Fruit fly (Drosophila melanogaster) whole organism, prepupa: ENCODE measurements around the gene upSET.
A peak's percentile ranks its signal among the peaks of the same experiment; 100 is the strongest.

Source experiments
- CG10631 ChIP-seq: fragments of 200-800 bp; sonication (Bioruptor generic); optimal IDR thresholded peaks from 2 replicates; lab custom pipeline; 2016; ENCODE audit warnings: missing biosample characterization, missing genetic modification characterization
- CG10669 ChIP-seq: fragments of 200-800 bp; sonication (Bioruptor generic); optimal IDR thresholded peaks from 3 replicates; lab custom pipeline; 2018; ENCODE audit warnings: missing biosample characterization, mild to moderate bottlenecking, missing genetic modification characterization, moderate library complexity
- CG11294 ChIP-seq: fragments of 200-800 bp; sonication (Bioruptor generic); IDR thresholded peaks from 2 replicates; pipeline ENCODE4 v1.3.6; 2022; ENCODE audit warnings: missing biosample characterization, missing genetic modification characterization
- CG11762 ChIP-seq: fragments of 200-800 bp; sonication (Bioruptor generic); optimal IDR thresholded peaks from 3 replicates; lab custom pipeline; 2016; ENCODE audit warnings: missing biosample characterization, missing genetic modification characterization; ENCODE audit not compliant: insufficient read depth
- CG11902 ChIP-seq: fragments of 200-800 bp; sonication (Bioruptor generic); optimal IDR thresholded peaks from 3 replicates; lab custom pipeline; 2016; ENCODE audit warnings: missing biosample characterization, missing genetic modification characterization
- CG15336 ChIP-seq: fragments of 200-800 bp; sonication (Bioruptor generic); IDR thresholded peaks from 2 replicates; pipeline ENCODE4 v1.3.6; 2022; ENCODE audit warnings: missing biosample characterization, missing genetic modification characterization
- CG1621 ChIP-seq: fragments of 200-800 bp; sonication (Bioruptor generic); optimal IDR thresholded peaks from 3 replicates; lab custom pipeline; 2018; ENCODE audit warnings: missing biosample characterization, mild to moderate bottlenecking, missing genetic modification characterization
- CG16779 ChIP-seq: fragments of 200-800 bp; sonication (Bioruptor generic); optimal IDR thresholded peaks from 3 replicates; lab custom pipeline; 2017; ENCODE audit warnings: missing biosample characterization, mild to moderate bottlenecking, missing genetic modification characterization
- CG31627 ChIP-seq: fragments of 200-800 bp; sonication (Bioruptor generic); optimal IDR thresholded peaks from 3 replicates; lab custom pipeline; 2016; ENCODE audit warnings: missing biosample characterization, missing genetic modification characterization
- CG32006 ChIP-seq: fragments of 200-800 bp; sonication (Bioruptor generic); optimal IDR thresholded peaks from 3 replicates; lab custom pipeline; 2017; ENCODE audit warnings: missing biosample characterization, mild to moderate bottlenecking, missing genetic modification characterization
- CG3919 ChIP-seq: fragments of 200-800 bp; sonication (Bioruptor generic); optimal IDR thresholded peaks from 3 replicates; lab custom pipeline; 2016; ENCODE audit warnings: missing biosample characterization, missing genetic modification characterization
- CG6163 ChIP-seq: fragments of 200-800 bp; sonication (Bioruptor generic); IDR thresholded peaks from 3 replicates; pipeline ENCODE4 v1.3.6; 2022; ENCODE audit warnings: missing biosample characterization, missing genetic modification characterization
- CG6276 ChIP-seq: fragments of 200-800 bp; sonication (Bioruptor generic); optimal IDR thresholded peaks from 2 replicates; lab custom pipeline; 2017; ENCODE audit warnings: missing biosample characterization, mild to moderate bottlenecking, missing genetic modification characterization
- CG6792 ChIP-seq: fragments of 200-800 bp; sonication (Bioruptor generic); optimal IDR thresholded peaks from 3 replicates; lab custom pipeline; 2016; ENCODE audit warnings: missing biosample characterization, missing genetic modification characterization
- CG6808 ChIP-seq: fragments of 200-800 bp; sonication (Bioruptor generic); optimal IDR thresholded peaks from 3 replicates; lab custom pipeline; 2017; ENCODE audit warnings: missing biosample characterization, missing genetic modification characterization, mild to moderate bottlenecking, moderate library complexity, missing genetic modification reagents
- CG6854 ChIP-seq: fragments of 200-800 bp; sonication (Bioruptor generic); optimal IDR thresholded peaks from 2 replicates; lab custom pipeline; 2017; ENCODE audit warnings: missing biosample characterization, mild to moderate bottlenecking, missing genetic modification characterization
- CG7368 ChIP-seq: fragments of 200-800 bp; sonication (Bioruptor generic); optimal IDR thresholded peaks from 3 replicates; lab custom pipeline; 2016; ENCODE audit warnings: missing biosample characterization, missing genetic modification characterization
- CG8119 ChIP-seq: fragments of 200-800 bp; sonication (Bioruptor generic); IDR thresholded peaks from 3 replicates; pipeline ENCODE4 v1.3.6; 2022; ENCODE audit warnings: missing biosample characterization, missing genetic modification characterization
- CG8632 ChIP-seq: fragments of 200-800 bp; sonication (Bioruptor generic); optimal IDR thresholded peaks from 3 replicates; lab custom pipeline; 2016; ENCODE audit warnings: missing biosample characterization, missing genetic modification characterization
- CG9139 ChIP-seq: fragments of 200-800 bp; sonication (Bioruptor generic); optimal IDR thresholded peaks from 3 replicates; lab custom pipeline; 2017; ENCODE audit warnings: missing biosample characterization, mild to moderate bottlenecking, missing genetic modification characterization
- Eip75B ChIP-seq: fragments of 200-800 bp; sonication (Bioruptor generic); optimal IDR thresholded peaks from 3 replicates; lab custom pipeline; 2016; ENCODE audit warnings: missing biosample characterization, missing genetic modification characterization
- Eip78C ChIP-seq: fragments of 200-800 bp; sonication (Bioruptor generic); peaks from one replicate; lab custom pipeline; 2016; ENCODE audit warnings: missing biosample characterization, missing genetic modification characterization
- Ets96B ChIP-seq: fragments of 200-800 bp; optimal IDR thresholded peaks from 2 replicates; lab custom pipeline; 2019; ENCODE audit warnings: missing biosample characterization, mild to moderate bottlenecking, missing genetic modification characterization, moderate library complexity
- Gug ChIP-seq: fragments of 200-800 bp; sonication (Bioruptor generic); IDR thresholded peaks from 2 replicates; pipeline ENCODE4 v1.3.6; 2022; ENCODE audit warnings: missing biosample characterization, missing genetic modification characterization
- Hr38 ChIP-seq: sonication (Bioruptor generic); optimal IDR thresholded peaks from 2 replicates; lab custom pipeline; 2016; ENCODE audit warnings: missing biosample characterization, missing genetic modification characterization
- Hr4 ChIP-seq: fragments of 200-800 bp; sonication (Bioruptor generic); optimal IDR thresholded peaks from 3 replicates; lab custom pipeline; 2016; ENCODE audit warnings: missing biosample characterization, missing genetic modification characterization
- Lpt ChIP-seq: fragments of 200-800 bp; sonication (Bioruptor generic); optimal IDR thresholded peaks from 3 replicates; lab custom pipeline; 2016; ENCODE audit warnings: missing biosample characterization, missing genetic modification characterization
- Met ChIP-seq: fragments of 200-800 bp; sonication (Bioruptor generic); optimal IDR thresholded peaks from 3 replicates; lab custom pipeline; 2016; ENCODE audit warnings: missing biosample characterization, missing genetic modification characterization
- OdsH ChIP-seq: fragments of 200-800 bp; sonication (Bioruptor generic); optimal IDR thresholded peaks from 3 replicates; lab custom pipeline; 2016; ENCODE audit warnings: missing biosample characterization, missing genetic modification characterization
- Smox ChIP-seq: fragments of 200-800 bp; sonication (Bioruptor generic); optimal IDR thresholded peaks from 3 replicates; lab custom pipeline; 2016; ENCODE audit warnings: missing biosample characterization, missing genetic modification characterization
- Sox102F ChIP-seq: fragments of 200-800 bp; sonication (Bioruptor generic); optimal IDR thresholded peaks from 2 replicates; lab custom pipeline; 2016; ENCODE audit warnings: missing biosample characterization, mild to moderate bottlenecking, missing genetic modification characterization
- Sox15 ChIP-seq: fragments of 200-800 bp; sonication (Bioruptor generic); optimal IDR thresholded peaks from 3 replicates; lab custom pipeline; 2016; ENCODE audit warnings: missing biosample characterization, missing genetic modification characterization
- achi ChIP-seq: fragments of 200-800 bp; sonication (Bioruptor generic); optimal IDR thresholded peaks from 3 replicates; lab custom pipeline; 2016; ENCODE audit warnings: missing biosample characterization, missing genetic modification characterization
- dac ChIP-seq: fragments of 200-800 bp; sonication (Bioruptor generic); optimal IDR thresholded peaks from 2 replicates; lab custom pipeline; 2017; ENCODE audit warnings: missing biosample characterization, mild to moderate bottlenecking, missing genetic modification characterization
- eg ChIP-seq: fragments of 200-800 bp; sonication (Bioruptor generic); IDR thresholded peaks from 3 replicates; pipeline ENCODE4 v1.3.6; 2022; ENCODE audit warnings: missing biosample characterization, missing genetic modification characterization
- fd59A ChIP-seq: fragments of 200-800 bp; sonication (Bioruptor generic); optimal IDR thresholded peaks from 2 replicates; lab custom pipeline; 2017; ENCODE audit warnings: missing biosample characterization, mild to moderate bottlenecking, missing genetic modification characterization, missing genetic modification reagents
- fkh ChIP-seq: fragments of 200-800 bp; sonication (Bioruptor generic); optimal IDR thresholded peaks from 3 replicates; lab custom pipeline; 2017; ENCODE audit warnings: missing biosample characterization, mild to moderate bottlenecking, missing genetic modification characterization, moderate library complexity
- lz ChIP-seq: fragments of 200-800 bp; sonication (Bioruptor generic); optimal IDR thresholded peaks from 3 replicates; lab custom pipeline; 2016; ENCODE audit warnings: missing biosample characterization, missing genetic modification characterization
- net ChIP-seq: fragments of 200-800 bp; sonication (Bioruptor generic); optimal IDR thresholded peaks from 3 replicates; lab custom pipeline; 2016; ENCODE audit warnings: missing biosample characterization, missing genetic modification characterization
- pdm3 ChIP-seq: fragments of 200-800 bp; sonication (Bioruptor generic); optimal IDR thresholded peaks from 3 replicates; lab custom pipeline; 2016; ENCODE audit warnings: missing biosample characterization, missing genetic modification characterization
- ss ChIP-seq, 2 experiments: fragments of 200-800 bp; sonication (Bioruptor generic); optimal IDR thresholded peaks; 2 replicates in 1 of 2; 3 replicates in 1 of 2; lab custom pipeline; 2017 to 2018; ENCODE audit warnings: mild to moderate bottlenecking in 2 of 2, missing biosample characterization in 2 of 2, missing genetic modification characterization in 2 of 2, moderate library complexity in 1 of 2
- svp ChIP-seq: fragments of 200-800 bp; sonication (Bioruptor generic); peaks from one replicate; lab custom pipeline; 2016; ENCODE audit warnings: missing biosample characterization, missing genetic modification characterization

upSET gene

dm6 chr3L:14036867-14037313 lies 35.0 kb downstream of the upSET start, which contains the start of gene Hsp110 (continued):
- TF ChIP-seq pdm3 (GFP tag; lab: Kevin White, UChicago) (no peak), OdsH (GFP tag; lab: Kevin White, UChicago) (no peak), Lpt (no peak), CG3919 (GFP tag; lab: Kevin White, UChicago) (no peak), net (no peak), Eip75B (peak; percentile 6), CG6276 (GFP tag; lab: Kevin White, UChicago) (no peak), svp (GFP tag; lab: Kevin White, UChicago) (peak; percentile 53), CG6792 (no peak), Hr38 (GFP tag; lab: Kevin White, UChicago) (no peak), Ets96B (peak; percentile 9), Sox102F (GFP tag; lab: Kevin White, UChicago) (peak; percentile 27), CG10631 (GFP tag; lab: Kevin White, UChicago) (no peak), Hr4 (peak; percentile 16), Eip78C (peak; percentile 71), CG32006 (GFP tag; lab: Kevin White, UChicago) (no peak), Smox (GFP tag; lab: Kevin White, UChicago) (no peak), dac (GFP tag; lab: Kevin White, UChicago) (no peak), CG11762 (GFP tag; lab: Kevin White, UChicago) (no peak), CG6854 (GFP tag; lab: Kevin White, UChicago) (peak; percentile 56), CG31627 (GFP tag; lab: Kevin White, UChicago) (peak; percentile 19), CG7368 (GFP tag; lab: Kevin White, UChicago) (no peak), CG16779 (tag; lab: Kevin White, UChicago) (peak; percentile 49), CG10669 (GFP tag; lab: Kevin White, UChicago) (no peak), lz (peak; percentile 27), Sox15 (GFP tag; lab: Kevin White, UChicago) (no peak), CG8119 (no peak), CG11902 (GFP tag; lab: Kevin White, UChicago) (no peak), Met (GFP tag; lab: Kevin White, UChicago) (no peak), fd59A (GFP tag; lab: Kevin White, UChicago) (no peak), CG15336 (GFP tag; lab: Robert Waterston, UW) (no peak), CG8632 (no peak), Gug (GFP tag; lab: Robert Waterston, UW) (no peak), CG6163 (GFP tag; lab: Robert Waterston, UW) (no peak)

- TF ChIP-seq achi (GFP tag; lab: Kevin White, UChicago) (peak; percentile 90), CG1621 (tag; lab: Kevin White, UChicago) (no peak), Eip75B (no peak), CG6163 (GFP tag; lab: Robert Waterston, UW) (0 out of 3 replicates have a peak, but pooled peaks have one; percentile 33), CG31627 (GFP tag; lab: Kevin White, UChicago) (peak; percentile 1), CG15336 (GFP tag; lab: Robert Waterston, UW) (0 out of 2 replicates have a peak, but pooled peaks have one; percentile 17), CG9139 (GFP tag; lab: Kevin White, UChicago) (no peak), CG6854 (GFP tag; lab: Kevin White, UChicago) (peak; percentile 49), fkh (no peak), CG11294 (GFP tag; lab: Robert Waterston, UW) (peak; percentile 18; the same call in 1 of the 2 replicates), ss (GFP tag; optimal IDR thresholded peaks at IDR 0.05; lab: Kevin White, UChicago) (peak in 1 of 2 experiments; percentile 25), CG11762 (GFP tag; lab: Kevin White, UChicago) (no peak), Lpt (peak; percentile 5), CG6808 (GFP tag; lab: Kevin White, UChicago) (peak; percentile 6), Met (GFP tag; lab: Kevin White, UChicago) (no peak), eg (GFP tag; lab: Robert Waterston, UW) (peak; percentile 46; the same call in 1 of the 3 replicates), CG8119 (peak; percentile 29; the same call in 2 of the 3 replicates), svp (GFP tag; lab: Kevin White, UChicago) (peak; percentile 93), dac (GFP tag; lab: Kevin White, UChicago) (no peak), Smox (GFP tag; lab: Kevin White, UChicago) (no peak), Eip78C (peak; percentile 78)
- TF ChIP-seq, all 60 proteins: peak for 13
Measured at dm6 chr3L:14037655-14038644, 36.0 kb downstream of the upSET start.
